Fruit fly (Drosophila melanogaster) whole organism, embryonic: ENCODE measurements around the gene SMC6.

ENCODE experiments used
- C15 ChIP-seq: fragments of 200-800 bp; sonication (Bioruptor generic); IDR thresholded peaks from 3 replicates; pipeline ENCODE4 v1.3.6; 2022; ENCODE audit warnings: missing biosample characterization, missing genetic modification characterization
- CG11093 ChIP-seq: fragments of 200-800 bp; sonication (Bioruptor generic); IDR thresholded peaks from 3 replicates; pipeline ENCODE4 v1.3.6; 2022; ENCODE audit warnings: missing biosample characterization, missing genetic modification characterization
- CG12236 ChIP-seq: fragments of 200-800 bp; sonication (Bioruptor generic); optimal IDR thresholded peaks from 2 replicates; lab custom pipeline; 2016; ENCODE audit warnings: missing biosample characterization, missing genetic modification characterization
- CG12391 ChIP-seq: fragments of 200-800 bp; sonication (Bioruptor generic); optimal IDR thresholded peaks from 3 replicates; lab custom pipeline; 2018; ENCODE audit warnings: missing biosample characterization, mild to moderate bottlenecking, missing genetic modification characterization, moderate library complexity
- CG12744 ChIP-seq: fragments of 200-800 bp; sonication (Bioruptor generic); optimal IDR thresholded peaks from 2 replicates; lab custom pipeline; 2016; ENCODE audit warnings: missing biosample characterization, missing genetic modification characterization
- CG13296 ChIP-seq: fragments of 200-800 bp; sonication (Bioruptor generic); optimal IDR thresholded peaks from 3 replicates; lab custom pipeline; 2018; ENCODE audit warnings: missing biosample characterization, mild to moderate bottlenecking, missing genetic modification characterization
- CG14667 ChIP-seq: fragments of 200-800 bp; sonication (Bioruptor generic); IDR thresholded peaks from 2 replicates; pipeline ENCODE4 v1.3.6; 2022; ENCODE audit warnings: missing biosample characterization, missing genetic modification characterization
- CG15696 ChIP-seq: fragments of 200-800 bp; sonication (Bioruptor generic); optimal IDR thresholded peaks from 2 replicates; lab custom pipeline; 2019; ENCODE audit warnings: missing biosample characterization, mild to moderate bottlenecking, missing genetic modification characterization, moderate library complexity
- CG17385 ChIP-seq: fragments of 200-800 bp; sonication (Bioruptor generic); optimal IDR thresholded peaks from 3 replicates; lab custom pipeline; 2018; ENCODE audit warnings: missing biosample characterization, mild to moderate bottlenecking, missing genetic modification characterization
- CG17802 ChIP-seq: fragments of 200-800 bp; sonication (Bioruptor generic); optimal IDR thresholded peaks from 2 replicates; lab custom pipeline; 2018; ENCODE audit warnings: missing biosample characterization, mild to moderate bottlenecking, missing genetic modification characterization, moderate library complexity
- CG2199 ChIP-seq: fragments of 200-800 bp; sonication (Bioruptor generic); IDR thresholded peaks from 3 replicates; pipeline ENCODE4 v1.3.6; 2022; ENCODE audit warnings: missing biosample characterization, missing genetic modification characterization
- CG2202 ChIP-seq: fragments of 200-800 bp; sonication (Bioruptor generic); optimal IDR thresholded peaks from 2 replicates; lab custom pipeline; 2018; ENCODE audit warnings: missing biosample characterization, mild to moderate bottlenecking, missing genetic modification characterization
- CG2712 ChIP-seq: fragments of 200-800 bp; optimal IDR thresholded peaks from 3 replicates; lab custom pipeline; 2019; ENCODE audit warnings: missing biosample characterization, mild to moderate bottlenecking, missing genetic modification characterization, moderate library complexity
- CG31365 ChIP-seq: fragments of 200-800 bp; sonication (Bioruptor generic); optimal IDR thresholded peaks from 2 replicates; lab custom pipeline; 2018; ENCODE audit warnings: missing biosample characterization, mild to moderate bottlenecking, missing genetic modification characterization
- CG32767 ChIP-seq: fragments of 200-800 bp; sonication (Bioruptor generic); IDR thresholded peaks from 2 replicates; pipeline ENCODE4 v1.3.6; 2022; ENCODE audit warnings: missing biosample characterization, missing genetic modification characterization
- CG34224 ChIP-seq: fragments of 200-800 bp; sonication (Bioruptor generic); IDR thresholded peaks from 3 replicates; pipeline ENCODE4 v1.3.6; 2022; ENCODE audit warnings: missing biosample characterization, missing genetic modification characterization; ENCODE audit not compliant: partially characterized antibody
- CG4282 ChIP-seq: fragments of 200-800 bp; sonication (Bioruptor generic); optimal IDR thresholded peaks from 2 replicates; lab custom pipeline; 2016; ENCODE audit warnings: missing biosample characterization, missing genetic modification characterization
- CG9932 ChIP-seq: fragments of 200-800 bp; sonication (Bioruptor generic); IDR thresholded peaks from 2 replicates; pipeline ENCODE4 v1.3.6; 2022; ENCODE audit warnings: missing biosample characterization, missing genetic modification characterization
- D ChIP-seq, 2 experiments: fragments of 200-800 bp in 1 of 2; fragments of >200 bp in 1 of 2; sonication (Bioruptor generic) in 1 of 2; optimal IDR thresholded peaks; 2 replicates in 1 of 2; 3 replicates in 1 of 2; lab custom pipeline; 2017; ENCODE audit warnings: mild to moderate bottlenecking in 1 of 2, missing biosample characterization in 1 of 2, missing genetic modification characterization in 1 of 2, missing genetic modification reagents in 1 of 2
- E2f2 ChIP-seq: fragments of 200-800 bp; sonication (Bioruptor generic); IDR thresholded peaks from 2 replicates; pipeline ENCODE4 v1.3.6; 2022; ENCODE audit warnings: missing biosample characterization, missing genetic modification characterization
- H2.0 ChIP-seq: fragments of 200-800 bp; sonication (Bioruptor generic); IDR thresholded peaks from 2 replicates; pipeline ENCODE4 v1.3.6; 2022; ENCODE audit warnings: missing biosample characterization, missing genetic modification characterization
- HLHmδ ChIP-seq: fragments of 200-800 bp; sonication (Bioruptor generic); optimal IDR thresholded peaks from 2 replicates; lab custom pipeline; 2018; ENCODE audit warnings: missing biosample characterization, mild to moderate bottlenecking, missing genetic modification characterization, moderate library complexity
- Hr78 ChIP-seq, 2 experiments: fragments of 200-800 bp in 1 of 2; fragments of >200 bp in 1 of 2; sonication (Bioruptor generic) in 1 of 2; optimal IDR thresholded peaks; 2 replicates each; lab custom pipeline; 2017 to 2019; ENCODE audit warnings: missing biosample characterization in 2 of 2, missing genetic modification characterization in 2 of 2, mild to moderate bottlenecking in 1 of 2, moderate library complexity in 1 of 2
- Mrtf ChIP-seq: fragments of 200-800 bp; sonication (Bioruptor generic); IDR thresholded peaks from 3 replicates; pipeline ENCODE4 v1.3.6; 2022; ENCODE audit warnings: missing biosample characterization, missing genetic modification characterization
- Oaz ChIP-seq: fragments of 200-800 bp; sonication (Bioruptor generic); IDR thresholded peaks from 2 replicates; pipeline ENCODE4 v1.3.6; 2022; ENCODE audit warnings: missing biosample characterization, missing genetic modification characterization
- Usf ChIP-seq: fragments of 200-800 bp; sonication (Bioruptor generic); optimal IDR thresholded peaks from 2 replicates; lab custom pipeline; 2017; ENCODE audit warnings: missing genotype, missing biosample characterization, missing genetic modification characterization
- YL-1 ChIP-seq: fragments of 200-800 bp; sonication (Bioruptor generic); optimal IDR thresholded peaks from 3 replicates; lab custom pipeline; 2017; ENCODE audit warnings: missing biosample characterization, mild to moderate bottlenecking, missing genetic modification characterization
- bigmax ChIP-seq: fragments of 200-800 bp; sonication (Bioruptor generic); optimal IDR thresholded peaks from 2 replicates; lab custom pipeline; 2018; ENCODE audit warnings: missing biosample characterization, mild to moderate bottlenecking, missing genetic modification characterization
- br ChIP-seq: fragments of >200 bp; optimal IDR thresholded peaks from 2 replicates; lab custom pipeline; 2017
- crc ChIP-seq: fragments of 200-800 bp; sonication (Bioruptor generic); optimal IDR thresholded peaks from 2 replicates; lab custom pipeline; 2016; ENCODE audit warnings: missing biosample characterization, missing genetic modification characterization
- da ChIP-seq: fragments of 200-800 bp; sonication (Bioruptor generic); optimal IDR thresholded peaks from 2 replicates; lab custom pipeline; 2016; ENCODE audit warnings: missing biosample characterization, missing genetic modification characterization
- dmrt11E ChIP-seq: fragments of 200-800 bp; sonication (Bioruptor generic); optimal IDR thresholded peaks from 3 replicates; lab custom pipeline; 2018; ENCODE audit warnings: missing biosample characterization, mild to moderate bottlenecking, missing genetic modification characterization, moderate library complexity
- gsb-n ChIP-seq: fragments of 200-800 bp; sonication (Bioruptor generic); optimal IDR thresholded peaks from 3 replicates; lab custom pipeline; 2018; ENCODE audit warnings: missing biosample characterization, mild to moderate bottlenecking, missing genetic modification characterization
- hb ChIP-seq: fragments of 200-800 bp; sonication (Bioruptor generic); IDR thresholded peaks from 3 replicates; pipeline ENCODE4 v1.3.6; 2022; ENCODE audit warnings: missing biosample characterization, missing genetic modification characterization; ENCODE audit not compliant: partially characterized antibody
- hbn ChIP-seq: fragments of 200-800 bp; sonication (Bioruptor generic); IDR thresholded peaks from 2 replicates; pipeline ENCODE4 v1.3.6; 2022; ENCODE audit warnings: missing biosample characterization, missing genetic modification characterization; ENCODE audit not compliant: partially characterized antibody
- hkb ChIP-seq, 2 experiments: fragments of 200-800 bp in 1 of 2; fragments of >200 bp in 1 of 2; sonication (Bioruptor generic) in 1 of 2; IDR thresholded peaks in 1 of 2; optimal IDR thresholded peaks in 1 of 2; 2 replicates each; pipeline versions ENCODE4 v1.3.6 to Lab custom; 2017 to 2022; ENCODE audit warnings: missing biosample characterization in 1 of 2, missing genetic modification characterization in 1 of 2
- ken ChIP-seq: fragments of 200-800 bp; sonication (Bioruptor generic); IDR thresholded peaks from 3 replicates; pipeline ENCODE4 v1.3.6; 2022; ENCODE audit warnings: missing biosample characterization, missing genetic modification characterization
- lbe ChIP-seq: fragments of 200-800 bp; sonication (Bioruptor generic); optimal IDR thresholded peaks from 2 replicates; lab custom pipeline; 2016; ENCODE audit warnings: missing biosample characterization, mild to moderate bottlenecking, missing genetic modification characterization
- nerfin-2 ChIP-seq: fragments of 200-800 bp; sonication (Bioruptor generic); IDR thresholded peaks from 2 replicates; pipeline ENCODE4 v1.3.6; 2022; ENCODE audit warnings: missing biosample characterization, missing genetic modification characterization; ENCODE audit not compliant: partially characterized antibody
- onecut ChIP-seq: fragments of 200-800 bp; sonication (Bioruptor generic); IDR thresholded peaks from 2 replicates; pipeline ENCODE4 v1.3.6; 2022; ENCODE audit warnings: missing biosample characterization, missing genetic modification characterization
- org-1 ChIP-seq: fragments of 200-800 bp; sonication (Bioruptor generic); optimal IDR thresholded peaks from 2 replicates; lab custom pipeline; 2017; ENCODE audit warnings: missing biosample characterization, missing genetic modification characterization
- pros ChIP-seq: fragments of 200-800 bp; sonication (Bioruptor generic); optimal IDR thresholded peaks from 3 replicates; lab custom pipeline; 2019; ENCODE audit warnings: missing biosample characterization, mild to moderate bottlenecking, missing genetic modification characterization, moderate library complexity
- pzg ChIP-seq: fragments of 200-800 bp; sonication (Bioruptor generic); optimal IDR thresholded peaks from 3 replicates; lab custom pipeline; 2018; ENCODE audit warnings: missing biosample characterization, mild to moderate bottlenecking, missing genetic modification characterization, moderate library complexity
- repo ChIP-seq: fragments of 200-800 bp; sonication (Bioruptor generic); optimal IDR thresholded peaks from 2 replicates; lab custom pipeline; 2016; ENCODE audit warnings: missing biosample characterization, missing genetic modification characterization
- salm ChIP-seq: fragments of 200-800 bp; sonication (Bioruptor generic); optimal IDR thresholded peaks from 2 replicates; lab custom pipeline; 2018; ENCODE audit warnings: missing biosample characterization, mild to moderate bottlenecking, missing genetic modification characterization
- stwl ChIP-seq: fragments of 200-800 bp; sonication (Bioruptor generic); optimal IDR thresholded peaks from 3 replicates; lab custom pipeline; 2018; ENCODE audit warnings: missing biosample characterization, mild to moderate bottlenecking, missing genetic modification characterization, moderate library complexity
- tgo ChIP-seq: fragments of 200-800 bp; sonication (Bioruptor generic); IDR thresholded peaks from 3 replicates; pipeline ENCODE4 v1.3.6; 2022; ENCODE audit warnings: missing biosample characterization, missing genetic modification characterization
- trem ChIP-seq: fragments of 200-800 bp; optimal IDR thresholded peaks from 3 replicates; lab custom pipeline; 2019; ENCODE audit warnings: missing biosample characterization, mild to moderate bottlenecking, missing genetic modification characterization, moderate library complexity
- wdn ChIP-seq: fragments of 200-800 bp; sonication (Bioruptor generic); IDR thresholded peaks from 2 replicates; pipeline ENCODE4 v1.3.6; 2022; ENCODE audit warnings: missing biosample characterization, missing genetic modification characterization

Gene SMC6

dm6 chr3R:24141013-24141592, 52.1 kb downstream of the SMC6 start, which contains the start of gene Kal1 (continued):
- TF ChIP-seq da (GFP tag; lab: Kevin White, UChicago) (no peak), hkb (optimal IDR thresholded peaks at IDR 0.05; lab: Kevin White, UChicago) (no peak), hkb (GFP tag; IDR thresholded peaks at IDR 0.05; lab: Robert Waterston, UW) (peak; percentile 96), CG32767 (GFP tag; lab: Robert Waterston, UW) (peak; percentile 95), Oaz (peak; percentile 84), hb (GFP tag; lab: Robert Waterston, UW) (no peak), CG2202 (tag; lab: Kevin White, UChicago) (peak; percentile 94), CG9932 (peak; percentile 51), HLHmδ (no peak), H2.0 (peak; percentile 90), YL-1 (GFP tag; lab: Kevin White, UChicago) (peak; percentile 61), gsb-n (peak; percentile 97), CG17802 (tag; lab: Kevin White, UChicago) (peak; percentile 65), CG34224 (no peak), CG12391 (tag; lab: Kevin White, UChicago) (peak; percentile 94), Mrtf (peak; percentile 83), lbe (GFP tag; lab: Kevin White, UChicago) (peak; percentile 96), CG2712 (tag; lab: Kevin White, UChicago) (peak; percentile 97), ken (GFP tag; lab: Robert Waterston, UW) (peak; percentile 90), stwl (tag; lab: Kevin White, UChicago) (peak; percentile 32), CG15696 (tag; lab: Kevin White, UChicago) (peak; percentile 53), E2f2 (GFP tag; lab: Robert Waterston, UW) (peak; percentile 78), crc (no peak), CG12744 (GFP tag; lab: Kevin White, UChicago) (no peak), org-1 (peak; percentile 90), onecut (GFP tag; lab: Robert Waterston, UW) (peak; percentile 87), Hr78 (GFP tag; optimal IDR thresholded peaks at IDR 0.05; lab: Kevin White, UChicago) (peak in 1 of 2 experiments; percentile 82), CG17385 (GFP tag; lab: Kevin White, UChicago) (peak; percentile 90), bigmax (GFP tag; lab: Kevin White, UChicago) (no peak), dmrt11E (peak; percentile 93), CG2199 (GFP tag; lab: Robert Waterston, UW) (peak; percentile 85; the same call in 2 of the 3 replicates), CG11093 (peak; percentile 84), pros (GFP tag; lab: Kevin White, UChicago) (no peak), wdn (GFP tag; lab: Robert Waterston, UW) (peak; percentile 64; the same call in 1 of the 2 replicates), C15 (GFP tag; lab: Robert Waterston, UW) (peak; percentile 68; the same call in 1 of the 3 replicates), CG31365 (peak; percentile 72), trem (tag; lab: Kevin White, UChicago) (peak; percentile 93), repo (GFP tag; lab: Kevin White, UChicago) (no peak), hbn (GFP tag; lab: Robert Waterston, UW) (no peak), pzg (GFP tag; lab: Kevin White, UChicago) (no peak), tgo (GFP tag; lab: Robert Waterston, UW) (peak; percentile 93), D (optimal IDR thresholded peaks at IDR 0.05; lab: Kevin White, UChicago) (no peak), D (GFP tag; optimal IDR thresholded peaks at IDR 0.05; lab: Kevin White, UChicago) (peak; percentile 97), nerfin-2 (GFP tag; lab: Robert Waterston, UW) (no peak), br (lab: Kevin White, UChicago) (no peak), CG13296 (GFP tag; lab: Kevin White, UChicago) (peak; percentile 88), Usf (GFP tag; lab: Kevin White, UChicago) (peak; percentile 74), CG14667 (peak; percentile 81), CG4282 (no peak), salm (tag; lab: Kevin White, UChicago) (peak; percentile 94), CG12236 (GFP tag; lab: Kevin White, UChicago) (no peak)
